Fruit fly (Drosophila melanogaster) ovary, adult (tissue): ENCODE data around the gene CG5151.

Experiments used
- CG17801 ChIP-seq: fragments of 200-800 bp; optimal IDR thresholded peaks from 2 replicates; lab custom pipeline; 2019; ENCODE audit warnings: missing biosample characterization, mild to moderate bottlenecking, missing genetic modification characterization, moderate library complexity; ENCODE audit not compliant: partially characterized antibody

The CG5151 gene

DNA sequence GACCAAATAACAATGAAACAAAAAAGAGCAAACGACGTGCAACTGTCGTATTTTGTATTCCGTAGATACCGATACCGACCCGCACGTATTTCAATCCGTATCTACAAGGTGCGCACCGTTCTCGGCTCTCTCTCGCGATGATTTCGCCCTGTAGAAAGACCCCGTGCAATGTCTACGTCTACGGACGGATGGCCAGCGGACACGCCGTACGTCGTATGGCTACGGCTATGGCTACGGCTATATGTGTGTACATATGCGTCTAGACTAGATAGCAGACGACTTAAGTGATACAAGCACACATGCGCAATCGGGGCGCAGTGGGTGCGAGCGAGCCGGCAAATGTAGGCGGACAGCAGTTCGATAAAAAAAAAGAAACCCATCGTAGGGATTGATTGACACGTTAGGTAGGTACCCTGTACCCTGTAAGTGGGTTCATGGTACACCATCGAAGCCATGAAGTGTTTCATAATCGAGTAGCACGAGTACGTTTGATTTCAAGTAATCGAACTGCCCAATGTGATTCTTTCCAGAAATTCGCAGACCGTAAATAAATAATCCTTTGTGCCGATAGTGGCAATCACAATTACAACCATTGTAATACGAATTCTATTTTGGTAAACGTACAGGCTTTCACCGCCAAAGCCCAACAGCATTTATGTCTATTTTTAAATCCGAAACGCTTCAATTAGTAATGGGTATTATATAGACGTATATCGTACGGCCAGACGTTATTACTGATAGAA is 14.9 kb downstream of the CG5151 start:
- TF ChIP-seq CG17801 (GFP tag; lab: Kevin White, UChicago) = no peak

DNA sequence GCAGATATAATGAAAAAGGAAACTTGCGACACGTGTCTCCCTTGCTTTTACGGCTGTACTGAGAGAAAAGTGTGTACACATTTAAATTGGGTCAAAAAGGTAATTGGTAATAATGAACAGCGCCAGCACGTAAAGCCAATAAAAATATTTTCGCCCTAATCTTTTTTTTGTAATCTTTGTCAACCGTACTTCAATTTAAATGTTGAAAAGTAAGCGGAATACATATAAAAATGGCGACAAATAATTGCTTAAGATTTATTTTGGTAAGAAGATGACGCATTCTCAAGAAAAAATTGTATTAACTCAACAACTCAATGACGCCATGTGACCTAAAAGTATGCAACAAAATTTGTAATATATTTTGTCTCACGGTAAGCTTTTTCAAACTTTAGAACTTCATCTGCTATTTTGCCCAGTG is 16.7 kb downstream of the CG5151 start:
- TF ChIP-seq CG17801 (GFP tag; lab: Kevin White, UChicago) = no peak

DNA sequence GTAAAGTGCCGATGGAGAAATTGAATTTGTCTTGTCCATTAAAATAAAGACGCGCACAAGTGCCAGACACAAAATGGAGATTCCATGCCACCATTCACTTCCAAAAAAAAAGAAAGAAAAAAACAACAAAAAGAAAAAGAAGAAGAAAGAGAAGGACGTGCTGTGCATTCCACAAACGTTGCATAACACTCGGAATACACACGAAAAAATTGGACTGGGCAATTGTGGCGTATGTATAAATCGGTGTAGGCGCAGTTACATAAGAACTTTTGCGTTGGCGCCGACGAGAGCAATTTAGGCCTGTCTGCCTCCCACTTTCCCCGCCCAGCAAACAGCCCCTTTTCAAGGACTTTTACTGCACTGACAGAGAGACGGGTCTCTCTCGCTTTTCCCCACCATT is 17.2 kb downstream of the CG5151 start:
- no peak for TF ChIP-seq CG17801 (GFP tag; lab: Kevin White, UChicago)

DNA sequence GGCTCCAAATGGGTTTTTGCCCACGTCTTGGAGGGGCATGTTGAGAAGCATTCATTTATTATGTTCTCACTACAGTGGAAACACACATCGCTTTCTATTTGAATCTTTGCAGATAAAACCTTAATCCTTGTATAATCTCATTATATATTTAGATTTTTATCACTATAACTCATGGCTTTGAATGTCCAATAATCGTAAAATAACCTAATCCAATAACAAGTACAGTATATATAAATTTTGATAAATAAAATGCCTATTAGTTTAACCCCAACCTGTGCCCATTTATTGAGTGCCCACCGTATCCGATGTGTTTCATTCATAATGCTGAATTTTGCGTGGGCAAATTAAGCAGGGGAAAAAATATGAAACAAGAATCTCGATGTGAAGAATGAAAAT is 18.0 kb downstream of the CG5151 start:
- no peak for TF ChIP-seq CG17801 (GFP tag; lab: Kevin White, UChicago)

DNA sequence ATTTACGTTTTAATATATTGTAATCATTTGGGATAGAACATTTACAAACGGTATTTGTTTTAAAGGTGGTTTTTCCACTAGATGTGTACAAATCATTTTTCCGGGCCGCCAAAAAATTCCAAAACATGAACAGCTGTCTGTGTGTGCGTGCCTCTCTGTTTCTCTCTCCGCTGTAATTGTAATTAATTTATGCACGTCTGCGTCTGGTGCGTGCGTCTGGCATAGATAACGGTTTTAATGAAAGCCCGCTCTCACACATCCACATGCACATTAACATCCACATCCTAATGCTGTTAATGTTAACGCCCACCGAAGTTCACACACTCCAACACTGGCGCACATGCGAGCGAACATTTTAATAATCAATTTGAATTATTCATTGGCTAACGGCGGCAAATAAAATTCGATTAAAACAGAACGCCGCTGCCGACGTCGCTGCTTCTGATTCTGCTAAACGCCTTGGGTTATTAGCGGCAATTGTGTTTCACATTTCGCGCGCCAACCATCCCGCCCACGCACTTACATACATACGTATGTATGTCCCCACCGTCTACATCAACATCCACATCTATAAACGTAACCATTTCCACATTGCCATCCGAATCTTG is 18.5 kb downstream of the CG5151 start:
- no peak for TF ChIP-seq CG17801 (GFP tag; lab: Kevin White, UChicago)

DNA sequence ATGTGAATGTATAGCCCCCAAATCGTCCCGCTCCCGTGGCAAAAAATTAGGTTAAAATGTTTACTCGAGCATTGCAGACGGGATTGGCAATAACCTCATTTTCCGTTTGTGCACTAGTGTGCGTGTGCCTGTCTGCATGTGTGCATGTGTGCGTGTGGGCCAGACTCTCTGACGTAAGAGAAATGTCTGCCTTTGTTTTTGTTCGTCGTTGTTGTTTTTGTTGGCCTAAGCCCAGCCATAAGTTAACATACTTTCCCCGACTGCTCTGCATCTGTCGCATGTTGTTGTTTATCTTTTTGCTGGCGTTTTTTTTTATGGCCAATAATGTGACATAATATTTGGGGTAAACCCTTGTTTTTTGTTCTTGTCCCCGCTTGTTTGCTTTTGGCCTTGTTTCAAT is 19.2 kb downstream of the CG5151 start:
- no peak for TF ChIP-seq CG17801 (GFP tag; lab: Kevin White, UChicago)

DNA sequence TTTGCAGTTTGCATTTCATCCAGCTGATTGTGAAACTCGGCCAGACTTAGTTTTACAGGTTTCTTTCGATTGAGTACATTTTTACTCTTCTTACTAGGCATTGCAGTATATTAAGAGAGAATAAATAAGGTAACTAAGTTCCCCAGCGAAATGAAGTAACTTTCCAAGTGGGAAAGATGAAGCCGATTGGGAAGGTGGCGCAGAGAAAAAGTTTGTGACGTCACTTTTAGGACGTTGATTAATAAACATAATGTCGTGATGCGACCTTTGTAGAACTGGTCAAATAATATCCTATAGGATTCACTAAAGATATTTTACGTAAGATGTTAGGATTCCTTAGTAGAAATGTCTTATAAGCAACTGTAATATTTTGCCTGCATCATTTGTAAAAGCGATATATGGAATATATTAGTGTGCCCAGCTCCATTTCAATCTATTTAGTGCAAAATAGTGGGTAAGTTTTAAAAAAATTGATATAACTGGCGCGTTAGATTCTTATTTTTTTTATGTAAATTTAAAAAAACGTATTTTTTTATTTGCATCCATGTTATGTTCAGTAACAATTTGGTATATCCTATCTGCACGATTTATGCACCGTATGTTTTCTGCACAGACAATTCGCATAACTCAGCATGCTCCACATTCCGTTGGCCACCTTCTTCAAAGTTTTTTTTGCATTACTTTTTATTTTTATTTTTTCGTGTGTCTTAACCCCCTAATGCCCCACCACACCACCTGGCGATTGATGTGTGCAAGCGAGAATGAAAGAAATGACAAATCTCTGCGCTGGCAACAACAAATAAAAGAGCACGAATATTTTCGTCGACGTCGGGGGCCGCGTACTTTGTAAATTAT is 20.6 kb downstream of the CG5151 start, which contains the start of gene CG32152:
TSS of gene CG32152 (minus strand) at position 352 of the 855 bp plus-strand sequence.
- TF ChIP-seq CG17801 (GFP tag; lab: Kevin White, UChicago) = peak; percentile 94

DNA sequence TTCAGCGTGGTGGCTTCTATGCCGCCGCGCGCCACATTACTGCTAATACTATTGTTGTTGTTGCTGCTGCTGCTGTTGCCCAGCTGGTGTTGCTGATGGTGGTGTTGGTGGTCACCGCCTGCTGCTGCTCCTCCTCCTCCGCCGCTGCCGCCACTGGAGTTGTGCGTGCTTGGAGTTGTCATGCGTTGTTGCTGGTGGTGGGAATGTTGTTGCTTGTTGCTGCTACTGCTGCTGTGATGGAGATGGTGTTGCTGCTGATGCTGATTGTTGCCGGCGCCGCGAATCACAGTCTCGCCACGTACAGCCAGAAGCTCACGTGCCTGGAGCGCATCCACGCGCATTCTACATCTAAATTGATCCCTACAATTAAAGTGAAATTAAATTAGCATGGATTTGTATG is 22.9 kb downstream of the CG5151 start:
- TF ChIP-seq CG17801 (GFP tag; lab: Kevin White, UChicago) = no peak

DNA sequence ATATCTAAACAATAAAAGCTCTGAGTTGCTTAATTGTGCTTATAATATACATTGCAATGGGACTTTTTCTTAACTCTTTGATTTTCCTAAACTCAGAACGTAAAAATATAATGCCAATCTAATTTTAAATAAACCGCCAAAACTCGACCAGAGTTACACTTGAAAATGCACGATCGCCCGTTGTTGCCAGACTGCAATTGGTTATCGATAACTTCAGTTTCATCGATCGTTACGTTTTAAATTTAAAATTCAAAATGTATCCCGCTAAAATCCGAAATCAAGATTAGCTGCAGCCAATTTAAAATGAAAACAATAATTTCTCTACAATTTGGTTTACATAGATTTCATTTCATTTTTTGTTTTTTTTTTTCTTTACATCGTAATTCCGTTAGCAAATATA is 25.4 kb downstream of the CG5151 start:
- TF ChIP-seq CG17801 (GFP tag; lab: Kevin White, UChicago) = no peak

DNA sequence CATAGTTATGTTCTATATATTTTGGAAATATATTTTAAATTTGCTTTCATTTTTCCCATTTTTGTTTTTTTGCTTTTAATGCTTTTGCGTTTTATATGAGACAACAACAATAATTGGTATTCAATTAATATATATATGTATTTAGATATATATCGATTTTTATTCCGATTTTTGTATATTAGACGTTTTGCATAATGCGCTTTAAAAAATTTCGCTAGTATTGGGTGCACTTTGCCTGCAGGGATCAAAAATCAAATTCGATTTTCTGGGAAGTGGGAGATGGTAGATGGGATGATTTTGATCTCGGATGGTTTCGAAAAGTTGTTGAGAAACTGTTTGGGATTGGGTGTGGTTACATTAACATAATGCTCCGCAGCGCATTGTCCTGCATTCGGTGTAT is 26.7 kb downstream of the CG5151 start, which contains the start of gene CG5157:
TSS of gene CG5157 (minus strand) at position 101 of the 400 bp plus-strand sequence.
- no peak for TF ChIP-seq CG17801 (GFP tag; lab: Kevin White, UChicago)

DNA sequence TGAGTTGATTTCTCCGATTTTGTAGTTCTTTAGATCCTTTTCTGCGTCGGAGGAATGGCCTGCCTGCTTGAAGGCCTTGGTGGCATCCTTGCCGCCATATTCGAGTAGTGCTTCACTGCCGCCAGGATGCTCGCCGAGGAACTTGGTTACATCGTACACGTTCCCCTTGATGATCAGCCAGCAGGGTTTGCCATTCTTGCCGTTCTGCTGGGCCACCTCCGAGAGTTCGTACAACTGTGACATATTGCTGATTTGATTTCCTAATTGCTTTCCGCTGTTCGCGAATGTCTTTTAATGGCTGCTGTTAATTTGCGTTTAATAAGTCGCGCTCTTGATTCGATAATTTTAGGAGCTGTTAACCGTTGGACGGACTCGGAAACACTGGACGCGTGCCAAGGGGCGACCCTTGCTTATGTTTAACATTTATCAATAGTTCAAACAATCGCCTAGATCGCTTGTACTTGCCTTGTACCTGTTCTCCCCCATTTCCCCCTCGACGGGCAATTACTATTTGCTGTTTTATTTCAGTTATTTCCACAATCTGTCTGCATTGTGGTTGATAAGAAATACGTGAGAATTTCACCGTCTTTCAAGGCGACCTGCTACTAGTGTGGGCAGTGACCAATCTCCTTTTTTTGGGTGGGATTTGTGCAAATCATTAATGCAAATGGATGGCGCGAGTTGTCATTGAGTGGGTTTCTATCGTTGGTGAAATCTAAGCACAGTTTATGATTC is 27.5 kb downstream of the CG5151 start:
- no peak for TF ChIP-seq CG17801 (GFP tag; lab: Kevin White, UChicago)

DNA sequence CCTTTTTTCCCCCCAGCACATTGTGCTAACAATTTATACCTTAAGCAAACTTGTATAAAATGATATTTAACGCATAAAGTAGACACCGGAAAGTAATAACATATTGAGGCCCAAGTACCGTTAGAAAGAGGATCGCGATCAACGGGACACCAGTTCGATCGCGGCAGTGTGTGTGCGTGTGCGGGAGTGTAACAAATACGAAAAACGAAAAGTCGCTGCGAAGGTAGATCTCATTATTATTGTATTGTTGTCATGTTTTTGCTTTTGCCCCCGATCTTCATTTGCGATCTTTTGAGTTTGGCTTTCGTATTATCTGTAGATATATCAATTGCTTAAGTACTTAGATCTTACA is 32.5 kb downstream of the CG5151 start:
- no peak for TF ChIP-seq CG17801 (GFP tag; lab: Kevin White, UChicago)

DNA sequence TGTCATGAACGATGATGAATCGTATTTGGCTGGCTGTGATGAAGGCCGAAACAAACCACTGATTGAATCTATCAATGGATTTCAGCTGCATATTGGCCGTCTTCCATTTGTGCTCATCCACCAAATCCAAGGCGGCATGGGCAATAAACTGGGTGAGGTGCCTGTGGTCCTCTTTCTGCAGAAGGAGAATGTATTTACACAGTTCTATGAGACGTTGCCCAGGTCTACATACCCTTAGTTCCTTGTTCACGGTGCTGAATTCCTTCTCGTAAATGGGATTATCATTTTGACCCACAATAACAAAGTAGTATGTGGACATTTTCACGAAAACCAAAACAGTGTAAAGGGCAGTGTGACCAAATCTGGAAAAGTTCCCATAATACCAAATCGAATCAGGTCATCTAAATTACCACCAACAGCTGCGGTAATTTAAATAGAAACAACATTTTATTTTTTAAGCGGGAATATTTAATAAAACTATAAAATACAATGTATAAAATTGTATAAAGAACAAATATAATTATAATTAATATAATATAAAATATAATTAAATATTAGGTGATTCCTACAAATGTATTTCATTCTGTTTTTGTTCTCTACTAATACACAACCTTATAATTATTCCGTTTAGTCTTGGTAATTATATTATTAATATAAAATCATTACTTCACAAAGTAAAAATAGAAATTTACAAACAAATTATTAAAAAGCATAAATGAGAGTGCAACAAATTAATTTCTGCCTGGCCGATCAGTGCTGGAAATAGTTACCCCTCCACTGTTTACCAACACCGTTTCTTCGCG is 33.0 kb downstream of the CG5151 start, which contains the start of the genes Trs20 and elg1:
TSS of gene Trs20 (minus strand) at position 369 of the 803 bp plus-strand sequence.
TSS of gene elg1 (plus strand) at position 765 of the 803 bp plus-strand sequence.
- TF ChIP-seq CG17801 (GFP tag; lab: Kevin White, UChicago) = no peak
